Fruit fly (Drosophila melanogaster): ENCODE measurements around the gene CG5122.

CG5122 gene

dm6 chr2L:13082177-13082576, 48.2 kb upstream of the CG5122 start (continued):
- TF ChIP-seq Lhr (GFP tag; optimal IDR thresholded peaks at IDR 0.05) (no peak), Vsx1 (GFP tag; optimal IDR thresholded peaks at IDR 0.05) (peak; percentile 28), CG4328 (GFP tag; optimal IDR thresholded peaks at IDR 0.05) (no peak), Dek (tag; optimal IDR thresholded peaks at IDR 0.05) (no peak), dan (GFP tag; IDR thresholded peaks at IDR 0.05) (no peak), CG6765 (GFP tag; optimal IDR thresholded peaks at IDR 0.05) (no peak), knrl (GFP tag; IDR thresholded peaks at IDR 0.05; ENCODE audit: partially characterized antibody) (no peak), CG7928 (GFP tag; optimal IDR thresholded peaks at IDR 0.05) (peak; percentile 4), BtbVII (GFP tag; optimal IDR thresholded peaks at IDR 0.05) (peak; percentile 27), pho (GFP tag; optimal IDR thresholded peaks at IDR 0.05) (peak; percentile 42), Bgb (GFP tag; IDR thresholded peaks at IDR 0.05; ENCODE audit: partially characterized antibody) (no peak), CG7987 (GFP tag; optimal IDR thresholded peaks at IDR 0.05) (no peak), TFAM (GFP tag; optimal IDR thresholded peaks at IDR 0.05) (no peak), unc-4 (GFP tag; IDR thresholded peaks at IDR 0.05; ENCODE audit: partially characterized antibody) (no peak), CG34224 (GFP tag; IDR thresholded peaks at IDR 0.05; ENCODE audit: partially characterized antibody) (no peak), ERR (GFP tag; optimal IDR thresholded peaks at IDR 0.05) (no peak), CG4282 (GFP tag; optimal IDR thresholded peaks at IDR 0.05) (no peak), gem (tag; optimal IDR thresholded peaks at IDR 0.05) (peak; percentile 9), eyg (GFP tag; optimal IDR thresholded peaks at IDR 0.05) (peak; percentile 40), bigmax (GFP tag; optimal IDR thresholded peaks at IDR 0.05) (no peak), hth (optimal IDR thresholded peaks at IDR 0.05) (no peak), CG13894 (tag; optimal IDR thresholded peaks at IDR 0.05) (no peak), lov (optimal IDR thresholded peaks at IDR 0.05) (no peak), lov (GFP tag; IDR thresholded peaks at IDR 0.05) (no peak), bsh (GFP tag; optimal IDR thresholded peaks at IDR 0.05) (peak in 1 of 2 experiments; percentile 16), Doc2 (GFP tag; IDR thresholded peaks at IDR 0.05) (no peak), CG31441 (GFP tag; IDR thresholded peaks at IDR 0.05) (no peak), CG4707 (GFP tag; optimal IDR thresholded peaks at IDR 0.05) (no peak), CG10543 (GFP tag; optimal IDR thresholded peaks at IDR 0.05) (no peak), Ets65A (GFP tag) (peak; percentile 41), gro (GFP tag; optimal IDR thresholded peaks at IDR 0.05) (no peak), CG17612 (GFP tag; IDR thresholded peaks at IDR 0.05) (no peak), CG2712 (tag; optimal IDR thresholded peaks at IDR 0.05) (no peak), CG17186 (GFP tag; optimal IDR thresholded peaks at IDR 0.05) (no peak), CG9817 (tag; optimal IDR thresholded peaks at IDR 0.05) (no peak), wek (GFP tag; optimal IDR thresholded peaks at IDR 0.05) (peak; percentile 27), CG11247 (GFP tag; IDR thresholded peaks at IDR 0.05) (no peak), br (optimal IDR thresholded peaks at IDR 0.05) (no peak), Med (GFP tag) (peak; percentile 74), CG10147 (GFP tag; optimal IDR thresholded peaks at IDR 0.05) (no peak), zen (tag; optimal IDR thresholded peaks at IDR 0.05) (no peak), luna (GFP tag; optimal IDR thresholded peaks at IDR 0.05) (peak; percentile 2), crp (GFP tag; optimal IDR thresholded peaks at IDR 0.05) (no peak), exex (tag; optimal IDR thresholded peaks at IDR 0.05) (no peak), ttk (GFP tag; IDR thresholded peaks at IDR 0.05) (no peak), run (tag; optimal IDR thresholded peaks at IDR 0.05) (no peak), Gsc (GFP tag; IDR thresholded peaks at IDR 0.05) (no peak), lbe (GFP tag; optimal IDR thresholded peaks at IDR 0.05) (peak; percentile 48), CG2120 (GFP tag; optimal IDR thresholded peaks at IDR 0.05) (peak; percentile 48), CG12071 (GFP tag; optimal IDR thresholded peaks at IDR 0.05) (peak; percentile 4), CG10274 (GFP tag; optimal IDR thresholded peaks at IDR 0.05) (no peak)
